Fruit fly (Drosophila melanogaster) whole organism, embryonic: ENCODE data around the gene Atg13.

Source experiments
- B-H1 ChIP-seq: fragments of 200-800 bp; sonication (Bioruptor generic); IDR thresholded peaks from 3 replicates; pipeline ENCODE4 v1.3.6; 2022; ENCODE audit warnings: missing biosample characterization, missing genetic modification characterization
- C15 ChIP-seq: fragments of 200-800 bp; sonication (Bioruptor generic); IDR thresholded peaks from 3 replicates; pipeline ENCODE4 v1.3.6; 2022; ENCODE audit warnings: missing biosample characterization, missing genetic modification characterization
- CG10267 ChIP-seq: fragments of 200-800 bp; sonication (Bioruptor generic); optimal IDR thresholded peaks from 2 replicates; lab custom pipeline; 2018; ENCODE audit warnings: missing biosample characterization, mild to moderate bottlenecking, missing genetic modification characterization, moderate library complexity
- CG12659 ChIP-seq: fragments of 200-800 bp; sonication (Bioruptor generic); optimal IDR thresholded peaks from 3 replicates; lab custom pipeline; 2017; ENCODE audit warnings: mild to moderate bottlenecking, missing biosample characterization, missing genetic modification reagents, missing genetic modification characterization
- CG13424 ChIP-seq: fragments of 200-800 bp; sonication (Bioruptor generic); optimal IDR thresholded peaks from 2 replicates; lab custom pipeline; 2019; ENCODE audit warnings: missing biosample characterization, mild to moderate bottlenecking, missing genetic modification characterization, moderate library complexity
- CG15011 ChIP-seq: fragments of 200-800 bp; sonication (Bioruptor generic); optimal IDR thresholded peaks from 3 replicates; lab custom pipeline; 2018; ENCODE audit warnings: missing biosample characterization, mild to moderate bottlenecking, missing genetic modification characterization
- CG16813 ChIP-seq: fragments of 200-800 bp; sonication (Bioruptor generic); IDR thresholded peaks from 3 replicates; pipeline ENCODE4 v1.3.6; 2022; ENCODE audit warnings: missing biosample characterization, missing genetic modification characterization; ENCODE audit not compliant: partially characterized antibody
- CG17186 ChIP-seq: fragments of 200-800 bp; sonication (Bioruptor generic); optimal IDR thresholded peaks from 3 replicates; lab custom pipeline; 2017; ENCODE audit warnings: missing biosample characterization, missing genetic modification reagents, missing genetic modification characterization
- CG17385 ChIP-seq: fragments of 200-800 bp; sonication (Bioruptor generic); optimal IDR thresholded peaks from 3 replicates; lab custom pipeline; 2018; ENCODE audit warnings: missing biosample characterization, mild to moderate bottlenecking, missing genetic modification characterization
- CG2120 ChIP-seq: fragments of 200-800 bp; sonication (Bioruptor generic); optimal IDR thresholded peaks from 3 replicates; lab custom pipeline; 2016; ENCODE audit warnings: missing biosample characterization, missing genetic modification characterization
- CG2712 ChIP-seq: fragments of 200-800 bp; optimal IDR thresholded peaks from 3 replicates; lab custom pipeline; 2019; ENCODE audit warnings: missing biosample characterization, mild to moderate bottlenecking, missing genetic modification characterization, moderate library complexity
- CG30020 ChIP-seq: fragments of 200-800 bp; optimal IDR thresholded peaks from 2 replicates; lab custom pipeline; 2019; ENCODE audit warnings: missing biosample characterization, mild to moderate bottlenecking, missing genetic modification characterization, moderate library complexity
- CG3407 ChIP-seq: fragments of 200-800 bp; sonication (Bioruptor generic); optimal IDR thresholded peaks from 2 replicates; lab custom pipeline; 2018; ENCODE audit warnings: missing biosample characterization, mild to moderate bottlenecking, missing genetic modification characterization
- CG34376 ChIP-seq: fragments of 200-800 bp; sonication (Bioruptor generic); optimal IDR thresholded peaks from 2 replicates; lab custom pipeline; 2018; ENCODE audit warnings: missing biosample characterization, mild to moderate bottlenecking, missing genetic modification characterization
- CG4360 ChIP-seq: fragments of 200-800 bp; sonication (Bioruptor generic); IDR thresholded peaks from 2 replicates; pipeline ENCODE4 v1.3.6; 2022; ENCODE audit warnings: missing biosample characterization, missing genetic modification characterization
- CG4617 ChIP-seq: fragments of 200-800 bp; sonication (Bioruptor generic); optimal IDR thresholded peaks from 3 replicates; lab custom pipeline; 2016; ENCODE audit warnings: missing biosample characterization, missing genetic modification characterization, borderline replicate concordance
- CG6254 ChIP-seq: fragments of 200-800 bp; sonication (Bioruptor generic); optimal IDR thresholded peaks from 3 replicates; lab custom pipeline; 2017; ENCODE audit warnings: mild to moderate bottlenecking, missing biosample characterization, missing genetic modification reagents, missing genetic modification characterization
- CG6791 ChIP-seq: fragments of 200-800 bp; sonication (Bioruptor generic); IDR thresholded peaks from 3 replicates; pipeline ENCODE4 v1.3.6; 2022; ENCODE audit warnings: missing biosample characterization, missing genetic modification characterization; ENCODE audit not compliant: partially characterized antibody
- CG7271 ChIP-seq: fragments of 200-800 bp; sonication (Bioruptor generic); optimal IDR thresholded peaks from 2 replicates; lab custom pipeline; 2018; ENCODE audit warnings: missing biosample characterization, mild to moderate bottlenecking, missing genetic modification characterization, moderate library complexity
- CG7928 ChIP-seq: fragments of 200-800 bp; sonication (Bioruptor generic); optimal IDR thresholded peaks from 2 replicates; lab custom pipeline; 2017; ENCODE audit warnings: missing biosample characterization, mild to moderate bottlenecking, missing genetic modification characterization
- CG8290 ChIP-seq, 3 experiments: fragments of 200-800 bp; sonication (Bioruptor generic); optimal IDR thresholded peaks; 2 replicates each; lab custom pipeline; 2016 to 2019; ENCODE audit warnings: missing biosample characterization in 3 of 3, missing genetic modification characterization in 3 of 3, mild to moderate bottlenecking in 2 of 3, moderate library complexity in 1 of 3
- Dll ChIP-seq: fragments of 200-800 bp; sonication (Bioruptor generic); IDR thresholded peaks from 4 replicates; pipeline ENCODE4 v1.3.6; 2022; ENCODE audit warnings: missing biosample characterization, missing genetic modification characterization; ENCODE audit not compliant: partially characterized antibody
- Ets97D ChIP-seq: fragments of 200-800 bp; sonication (Bioruptor generic); optimal IDR thresholded peaks from 3 replicates; lab custom pipeline; 2016; ENCODE audit warnings: missing biosample characterization, missing genetic modification characterization
- GATAe ChIP-seq: fragments of 200-800 bp; sonication (Bioruptor generic); conservative IDR thresholded peaks from 2 replicates; pipeline ENCODE4 v1.3.6; 2022; ENCODE audit warnings: missing biosample characterization, missing genetic modification characterization
- Jarid2 ChIP-seq: fragments of 200-800 bp; sonication (Bioruptor generic); optimal IDR thresholded peaks from 3 replicates; lab custom pipeline; 2017; ENCODE audit warnings: mild to moderate bottlenecking, missing biosample characterization, missing genetic modification reagents, missing genetic modification characterization
- Myb ChIP-seq: fragments of 200-800 bp; sonication (Bioruptor generic); optimal IDR thresholded peaks from 2 replicates; lab custom pipeline; 2016; ENCODE audit warnings: missing biosample characterization, missing genetic modification characterization
- Opbp ChIP-seq: fragments of 200-800 bp; sonication (Bioruptor generic); IDR thresholded peaks from 3 replicates; pipeline ENCODE4 v1.3.6; 2022; ENCODE audit warnings: missing biosample characterization, missing genetic modification characterization; ENCODE audit not compliant: partially characterized antibody
- Pdp1 ChIP-seq, 2 experiments: fragments of 200-800 bp; sonication (Bioruptor generic); optimal IDR thresholded peaks; 3 replicates each; lab custom pipeline; 2016; ENCODE audit warnings: missing biosample characterization in 2 of 2, missing genetic modification characterization in 2 of 2, mild to moderate bottlenecking in 1 of 2, moderate library complexity in 1 of 2
- Vsx1 ChIP-seq: fragments of 200-800 bp; sonication (Bioruptor generic); optimal IDR thresholded peaks from 2 replicates; lab custom pipeline; 2017; ENCODE audit warnings: missing biosample characterization, mild to moderate bottlenecking, missing genetic modification characterization, missing genetic modification reagents
- YL-1 ChIP-seq: fragments of 200-800 bp; sonication (Bioruptor generic); optimal IDR thresholded peaks from 3 replicates; lab custom pipeline; 2017; ENCODE audit warnings: missing biosample characterization, mild to moderate bottlenecking, missing genetic modification characterization
- ash1 ChIP-seq: fragments of 200-800 bp; sonication (Bioruptor generic); optimal IDR thresholded peaks from 2 replicates; lab custom pipeline; 2018; ENCODE audit warnings: missing biosample characterization, mild to moderate bottlenecking, missing genetic modification characterization
- ato ChIP-seq: fragments of 200-800 bp; sonication (Bioruptor generic); IDR thresholded peaks from 2 replicates; pipeline ENCODE4 v1.3.6; 2022; ENCODE audit warnings: missing biosample characterization, missing genetic modification characterization; ENCODE audit not compliant: partially characterized antibody
- bcd ChIP-seq: fragments of 200-800 bp; sonication (Bioruptor generic); optimal IDR thresholded peaks from 2 replicates; lab custom pipeline; 2017; ENCODE audit warnings: missing biosample characterization, mild to moderate bottlenecking, missing genetic modification characterization
- exex ChIP-seq: fragments of 200-800 bp; sonication (Bioruptor generic); optimal IDR thresholded peaks from 4 replicates; lab custom pipeline; 2018; ENCODE audit warnings: missing biosample characterization, mild to moderate bottlenecking, missing genetic modification characterization, moderate library complexity
- eyg ChIP-seq: fragments of 200-800 bp; sonication (Bioruptor generic); optimal IDR thresholded peaks from 3 replicates; lab custom pipeline; 2016; ENCODE audit warnings: missing biosample characterization, missing genetic modification characterization
- fu2 ChIP-seq: fragments of 200-800 bp; sonication (Bioruptor generic); optimal IDR thresholded peaks from 2 replicates; lab custom pipeline; 2016; ENCODE audit warnings: missing biosample characterization, missing genetic modification characterization
- hbn ChIP-seq: fragments of 200-800 bp; sonication (Bioruptor generic); IDR thresholded peaks from 2 replicates; pipeline ENCODE4 v1.3.6; 2022; ENCODE audit warnings: missing biosample characterization, missing genetic modification characterization; ENCODE audit not compliant: partially characterized antibody
- lab ChIP-seq: fragments of 200-800 bp; sonication (Bioruptor generic); optimal IDR thresholded peaks from 3 replicates; lab custom pipeline; 2017; ENCODE audit warnings: missing biosample characterization, missing genetic modification characterization, mild to moderate bottlenecking, moderate library complexity, missing genetic modification reagents
- onecut ChIP-seq: fragments of 200-800 bp; sonication (Bioruptor generic); IDR thresholded peaks from 2 replicates; pipeline ENCODE4 v1.3.6; 2022; ENCODE audit warnings: missing biosample characterization, missing genetic modification characterization
- pfk ChIP-seq: fragments of 200-800 bp; sonication (Bioruptor generic); optimal IDR thresholded peaks from 2 replicates; lab custom pipeline; 2018; ENCODE audit warnings: missing biosample characterization, mild to moderate bottlenecking, missing genetic modification characterization, moderate library complexity
- pho ChIP-seq: fragments of 200-800 bp; sonication (Bioruptor generic); optimal IDR thresholded peaks from 2 replicates; lab custom pipeline; 2016; ENCODE audit warnings: missing biosample characterization, missing genetic modification characterization
- row ChIP-seq: fragments of 200-800 bp; sonication (Bioruptor generic); IDR thresholded peaks from 3 replicates; pipeline ENCODE4 v1.3.6; 2022; ENCODE audit warnings: missing biosample characterization, missing genetic modification characterization
- stwl ChIP-seq: fragments of 200-800 bp; sonication (Bioruptor generic); optimal IDR thresholded peaks from 3 replicates; lab custom pipeline; 2018; ENCODE audit warnings: missing biosample characterization, mild to moderate bottlenecking, missing genetic modification characterization, moderate library complexity
- sug ChIP-seq: fragments of 200-800 bp; optimal IDR thresholded peaks from 2 replicates; lab custom pipeline; 2019; ENCODE audit warnings: missing biosample characterization, mild to moderate bottlenecking, missing genetic modification characterization, moderate library complexity
- vnd ChIP-seq: fragments of 200-800 bp; sonication (Bioruptor generic); IDR thresholded peaks from 3 replicates; pipeline ENCODE4 v1.3.6; 2022; ENCODE audit warnings: missing biosample characterization, missing genetic modification characterization; ENCODE audit not compliant: partially characterized antibody

Atg13 gene

DNA sequence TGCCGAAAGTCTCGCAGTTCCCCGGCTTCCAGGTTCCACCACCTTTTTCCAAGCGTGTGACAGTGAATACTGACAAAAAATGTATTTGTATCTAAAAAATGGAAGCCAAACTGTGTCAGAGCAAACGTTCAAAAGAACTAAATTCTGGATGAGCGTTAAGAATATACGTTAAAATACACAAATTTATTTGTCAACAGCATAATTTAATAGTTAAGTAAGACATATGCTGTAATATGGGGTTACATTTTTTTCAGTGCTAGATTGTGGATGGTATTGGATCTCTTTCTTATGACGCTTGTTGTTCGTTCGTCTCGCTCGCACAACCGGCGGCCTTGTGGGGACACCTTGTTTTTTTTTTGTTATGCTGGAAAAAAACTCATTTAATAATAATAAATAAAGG, 6.0 kb downstream of the Atg13 start (continued):
- peak; percentile 79 for TF ChIP-seq YL-1 (GFP tag; lab: Kevin White, UChicago)
- TF ChIP-seq C15 (GFP tag; lab: Robert Waterston, UW), result peak; percentile 92
- TF ChIP-seq CG13424 (tag; lab: Kevin White, UChicago), result peak; percentile 92
- no peak for TF ChIP-seq pfk
- TF ChIP-seq Jarid2, result peak; percentile 75

DNA sequence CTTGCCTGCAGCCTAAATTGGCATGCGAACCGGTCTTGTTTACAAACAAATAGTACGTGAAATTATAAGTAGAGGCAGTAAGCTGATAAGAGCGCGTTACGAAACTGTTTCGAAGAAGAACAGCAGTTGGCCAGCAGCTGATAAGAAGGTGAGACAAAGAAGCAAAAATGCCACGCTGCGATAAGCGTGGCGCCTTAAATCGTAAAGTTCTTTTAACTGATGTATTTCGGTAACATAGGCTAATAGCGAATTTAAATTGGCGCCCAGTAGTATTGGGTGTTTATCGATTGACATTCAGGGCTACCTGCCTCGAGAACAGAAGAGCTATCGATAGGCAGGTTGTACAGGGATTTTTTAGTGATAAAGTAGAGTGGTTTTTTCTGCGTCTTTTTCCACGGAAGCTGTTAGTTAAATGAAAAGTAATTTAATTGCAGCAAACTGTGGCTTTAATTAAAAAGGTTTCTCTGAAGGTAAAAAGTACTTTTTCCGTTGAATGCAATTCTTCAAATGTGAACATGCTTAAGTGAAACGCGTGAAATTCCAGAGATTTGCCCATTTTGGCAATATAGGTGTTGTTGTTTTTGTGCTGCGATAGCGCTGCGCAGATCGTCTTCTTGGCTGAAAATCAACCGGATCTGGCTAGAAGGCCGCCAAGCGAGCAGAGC, 7.1 kb downstream of the Atg13 start, which contains the start of gene stck:
Gene stck (plus strand): TSS at position 353 of the 665 bp plus-strand sequence.
- TF ChIP-seq ato (peak; percentile 69), Pdp1 (GFP tag; optimal IDR thresholded peaks at IDR 0.05; lab: Kevin White, UChicago) (peak in 1 of 2 experiments; percentile 91), fu2 (GFP tag; lab: Kevin White, UChicago) (peak; percentile 26), hbn (GFP tag; lab: Robert Waterston, UW) (0 out of 2 replicates have a peak, but pooled peaks have one; percentile 45), vnd (GFP tag; lab: Robert Waterston, UW) (peak; percentile 62; the same call in 2 of the 3 replicates), ash1 (no peak), eyg (GFP tag; lab: Kevin White, UChicago) (no peak), sug (tag; lab: Kevin White, UChicago) (peak; percentile 76), CG34376 (peak; percentile 81), CG6254 (GFP tag; lab: Kevin White, UChicago) (no peak), CG8290 (GFP tag; optimal IDR thresholded peaks at IDR 0.05; lab: Kevin White, UChicago) (no peak), CG8290 (tag; optimal IDR thresholded peaks at IDR 0.05; lab: Kevin White, UChicago) (peak in 1 of 2 experiments; percentile 27), bcd (peak; percentile 4), CG4617 (GFP tag; lab: Kevin White, UChicago) (peak; percentile 91), CG2120 (peak; percentile 30), CG16813 (peak; percentile 58), Myb (GFP tag; lab: Kevin White, UChicago) (peak; percentile 25), CG7271 (tag; lab: Kevin White, UChicago) (no peak), onecut (GFP tag; lab: Robert Waterston, UW) (no peak), CG17385 (peak; percentile 36), Opbp (peak; percentile 61), CG4360 (peak; percentile 59; the same call in 1 of the 2 replicates), CG10267 (tag; lab: Kevin White, UChicago) (peak; percentile 14), CG7928 (peak; percentile 96), pho (GFP tag; lab: Kevin White, UChicago) (peak; percentile 7), CG6791 (GFP tag; lab: Robert Waterston, UW) (peak; percentile 61; the same call in 2 of the 3 replicates), lab (GFP tag; lab: Kevin White, UChicago) (peak; percentile 62), CG15011 (GFP tag; lab: Kevin White, UChicago) (no peak), Vsx1 (GFP tag; lab: Kevin White, UChicago) (peak; percentile 8), stwl (tag; lab: Kevin White, UChicago) (peak; percentile 31), exex (peak; percentile 80), CG3407 (peak; percentile 12), Dll (GFP tag; lab: Robert Waterston, UW) (peak; percentile 50; the same call in 2 of the 4 replicates), CG2712 (tag; lab: Kevin White, UChicago) (peak; percentile 7), CG17186 (GFP tag; lab: Kevin White, UChicago) (peak; percentile 84), CG30020 (peak; percentile 43), row (GFP tag; lab: Robert Waterston, UW) (peak; percentile 54; the same call in 2 of the 3 replicates), Ets97D (GFP tag; lab: Kevin White, UChicago) (peak; percentile 70), GATAe (GFP tag; lab: Robert Waterston, UW) (peak; percentile 51; the same call in 1 of the 2 replicates), CG12659 (GFP tag; lab: Kevin White, UChicago) (peak; percentile 27), B-H1 (GFP tag; lab: Robert Waterston, UW) (no peak)
